Fruit fly (Drosophila melanogaster) whole organism, prepupa: ENCODE measurements around the gene mRpL51.

ENCODE experiments used
- Blimp-1 ChIP-seq: fragments of 200-800 bp; sonication (Bioruptor generic); optimal IDR thresholded peaks from 3 replicates; lab custom pipeline; 2017; ENCODE audit warnings: missing biosample characterization, missing genetic modification characterization, mild to moderate bottlenecking, moderate library complexity, missing genetic modification reagents
- CG10669 ChIP-seq: fragments of 200-800 bp; sonication (Bioruptor generic); optimal IDR thresholded peaks from 3 replicates; lab custom pipeline; 2018; ENCODE audit warnings: missing biosample characterization, mild to moderate bottlenecking, missing genetic modification characterization, moderate library complexity
- CG11294 ChIP-seq: fragments of 200-800 bp; sonication (Bioruptor generic); IDR thresholded peaks from 2 replicates; pipeline ENCODE4 v1.3.6; 2022; ENCODE audit warnings: missing biosample characterization, missing genetic modification characterization
- CG11762 ChIP-seq: fragments of 200-800 bp; sonication (Bioruptor generic); optimal IDR thresholded peaks from 3 replicates; lab custom pipeline; 2016; ENCODE audit warnings: missing biosample characterization, missing genetic modification characterization; ENCODE audit not compliant: insufficient read depth
- CG15336 ChIP-seq: fragments of 200-800 bp; sonication (Bioruptor generic); IDR thresholded peaks from 2 replicates; pipeline ENCODE4 v1.3.6; 2022; ENCODE audit warnings: missing biosample characterization, missing genetic modification characterization
- CG1621 ChIP-seq: fragments of 200-800 bp; sonication (Bioruptor generic); optimal IDR thresholded peaks from 3 replicates; lab custom pipeline; 2018; ENCODE audit warnings: missing biosample characterization, mild to moderate bottlenecking, missing genetic modification characterization
- CG16779 ChIP-seq: fragments of 200-800 bp; sonication (Bioruptor generic); optimal IDR thresholded peaks from 3 replicates; lab custom pipeline; 2017; ENCODE audit warnings: missing biosample characterization, mild to moderate bottlenecking, missing genetic modification characterization
- CG3032 ChIP-seq: fragments of 200-800 bp; optimal IDR thresholded peaks from 2 replicates; lab custom pipeline; 2019; ENCODE audit warnings: missing biosample characterization, mild to moderate bottlenecking, missing genetic modification characterization, moderate library complexity
- CG31627 ChIP-seq: fragments of 200-800 bp; sonication (Bioruptor generic); optimal IDR thresholded peaks from 3 replicates; lab custom pipeline; 2016; ENCODE audit warnings: missing biosample characterization, missing genetic modification characterization
- CG32006 ChIP-seq: fragments of 200-800 bp; sonication (Bioruptor generic); optimal IDR thresholded peaks from 3 replicates; lab custom pipeline; 2017; ENCODE audit warnings: missing biosample characterization, mild to moderate bottlenecking, missing genetic modification characterization
- CG3919 ChIP-seq: fragments of 200-800 bp; sonication (Bioruptor generic); optimal IDR thresholded peaks from 3 replicates; lab custom pipeline; 2016; ENCODE audit warnings: missing biosample characterization, missing genetic modification characterization
- CG4318 ChIP-seq: fragments of 200-800 bp; sonication (Bioruptor generic); optimal IDR thresholded peaks from 3 replicates; lab custom pipeline; 2017; ENCODE audit warnings: missing biosample characterization, mild to moderate bottlenecking, missing genetic modification characterization
- CG6163 ChIP-seq: fragments of 200-800 bp; sonication (Bioruptor generic); IDR thresholded peaks from 3 replicates; pipeline ENCODE4 v1.3.6; 2022; ENCODE audit warnings: missing biosample characterization, missing genetic modification characterization
- CG6276 ChIP-seq: fragments of 200-800 bp; sonication (Bioruptor generic); optimal IDR thresholded peaks from 2 replicates; lab custom pipeline; 2017; ENCODE audit warnings: missing biosample characterization, mild to moderate bottlenecking, missing genetic modification characterization
- CG6792 ChIP-seq: fragments of 200-800 bp; sonication (Bioruptor generic); optimal IDR thresholded peaks from 3 replicates; lab custom pipeline; 2016; ENCODE audit warnings: missing biosample characterization, missing genetic modification characterization
- CG6808 ChIP-seq: fragments of 200-800 bp; sonication (Bioruptor generic); optimal IDR thresholded peaks from 3 replicates; lab custom pipeline; 2017; ENCODE audit warnings: missing biosample characterization, missing genetic modification characterization, mild to moderate bottlenecking, moderate library complexity, missing genetic modification reagents
- CG6854 ChIP-seq: fragments of 200-800 bp; sonication (Bioruptor generic); optimal IDR thresholded peaks from 2 replicates; lab custom pipeline; 2017; ENCODE audit warnings: missing biosample characterization, mild to moderate bottlenecking, missing genetic modification characterization
- CG7368 ChIP-seq: fragments of 200-800 bp; sonication (Bioruptor generic); optimal IDR thresholded peaks from 3 replicates; lab custom pipeline; 2016; ENCODE audit warnings: missing biosample characterization, missing genetic modification characterization
- CG8119 ChIP-seq: fragments of 200-800 bp; sonication (Bioruptor generic); IDR thresholded peaks from 3 replicates; pipeline ENCODE4 v1.3.6; 2022; ENCODE audit warnings: missing biosample characterization, missing genetic modification characterization
- CG9139 ChIP-seq: fragments of 200-800 bp; sonication (Bioruptor generic); optimal IDR thresholded peaks from 3 replicates; lab custom pipeline; 2017; ENCODE audit warnings: missing biosample characterization, mild to moderate bottlenecking, missing genetic modification characterization
- Eip93F ChIP-seq: fragments of 200-800 bp; sonication (Bioruptor generic); optimal IDR thresholded peaks from 2 replicates; lab custom pipeline; 2016; ENCODE audit warnings: missing biosample characterization, mild to moderate bottlenecking, missing genetic modification characterization
- Ets21C ChIP-seq: fragments of 200-800 bp; sonication (Bioruptor generic); optimal IDR thresholded peaks from 3 replicates; lab custom pipeline; 2016; ENCODE audit warnings: missing biosample characterization, missing genetic modification characterization
- Ets96B ChIP-seq: fragments of 200-800 bp; optimal IDR thresholded peaks from 2 replicates; lab custom pipeline; 2019; ENCODE audit warnings: missing biosample characterization, mild to moderate bottlenecking, missing genetic modification characterization, moderate library complexity
- Gug ChIP-seq: fragments of 200-800 bp; sonication (Bioruptor generic); IDR thresholded peaks from 2 replicates; pipeline ENCODE4 v1.3.6; 2022; ENCODE audit warnings: missing biosample characterization, missing genetic modification characterization
- Hr38 ChIP-seq: sonication (Bioruptor generic); optimal IDR thresholded peaks from 2 replicates; lab custom pipeline; 2016; ENCODE audit warnings: missing biosample characterization, missing genetic modification characterization
- Hr39 ChIP-seq: fragments of 200-800 bp; sonication (Bioruptor generic); optimal IDR thresholded peaks from 2 replicates; lab custom pipeline; 2016; ENCODE audit warnings: missing biosample characterization, missing genetic modification characterization
- Hr4 ChIP-seq: fragments of 200-800 bp; sonication (Bioruptor generic); optimal IDR thresholded peaks from 3 replicates; lab custom pipeline; 2016; ENCODE audit warnings: missing biosample characterization, missing genetic modification characterization
- Lpt ChIP-seq: fragments of 200-800 bp; sonication (Bioruptor generic); optimal IDR thresholded peaks from 3 replicates; lab custom pipeline; 2016; ENCODE audit warnings: missing biosample characterization, missing genetic modification characterization
- Met ChIP-seq: fragments of 200-800 bp; sonication (Bioruptor generic); optimal IDR thresholded peaks from 3 replicates; lab custom pipeline; 2016; ENCODE audit warnings: missing biosample characterization, missing genetic modification characterization
- OdsH ChIP-seq: fragments of 200-800 bp; sonication (Bioruptor generic); optimal IDR thresholded peaks from 3 replicates; lab custom pipeline; 2016; ENCODE audit warnings: missing biosample characterization, missing genetic modification characterization
- Smox ChIP-seq: fragments of 200-800 bp; sonication (Bioruptor generic); optimal IDR thresholded peaks from 3 replicates; lab custom pipeline; 2016; ENCODE audit warnings: missing biosample characterization, missing genetic modification characterization
- Sox102F ChIP-seq: fragments of 200-800 bp; sonication (Bioruptor generic); optimal IDR thresholded peaks from 2 replicates; lab custom pipeline; 2016; ENCODE audit warnings: missing biosample characterization, mild to moderate bottlenecking, missing genetic modification characterization
- Sox14 ChIP-seq: fragments of 200-800 bp; sonication (Bioruptor generic); optimal IDR thresholded peaks from 3 replicates; lab custom pipeline; 2016; ENCODE audit warnings: missing biosample characterization, missing genetic modification characterization
- Sox15 ChIP-seq: fragments of 200-800 bp; sonication (Bioruptor generic); optimal IDR thresholded peaks from 3 replicates; lab custom pipeline; 2016; ENCODE audit warnings: missing biosample characterization, missing genetic modification characterization
- achi ChIP-seq: fragments of 200-800 bp; sonication (Bioruptor generic); optimal IDR thresholded peaks from 3 replicates; lab custom pipeline; 2016; ENCODE audit warnings: missing biosample characterization, missing genetic modification characterization
- acj6 ChIP-seq: fragments of 200-800 bp; sonication (Bioruptor generic); optimal IDR thresholded peaks from 3 replicates; lab custom pipeline; 2016; ENCODE audit warnings: missing biosample characterization, missing genetic modification characterization
- cyc ChIP-seq: fragments of 200-800 bp; sonication (Bioruptor generic); optimal IDR thresholded peaks from 3 replicates; lab custom pipeline; 2016; ENCODE audit warnings: missing biosample characterization, missing genetic modification characterization
- dac ChIP-seq: fragments of 200-800 bp; sonication (Bioruptor generic); optimal IDR thresholded peaks from 2 replicates; lab custom pipeline; 2017; ENCODE audit warnings: missing biosample characterization, mild to moderate bottlenecking, missing genetic modification characterization
- dsx ChIP-seq: fragments of 200-800 bp; optimal IDR thresholded peaks from 3 replicates; lab custom pipeline; 2019; ENCODE audit warnings: missing biosample characterization, mild to moderate bottlenecking, missing genetic modification characterization, moderate library complexity; ENCODE audit not compliant: poor library complexity, severe bottlenecking
- eg ChIP-seq: fragments of 200-800 bp; sonication (Bioruptor generic); IDR thresholded peaks from 3 replicates; pipeline ENCODE4 v1.3.6; 2022; ENCODE audit warnings: missing biosample characterization, missing genetic modification characterization
- esn ChIP-seq: fragments of 200-800 bp; sonication (Bioruptor generic); optimal IDR thresholded peaks from 2 replicates; lab custom pipeline; 2016; ENCODE audit warnings: missing biosample characterization, mild to moderate bottlenecking, missing genetic modification characterization, moderate library complexity
- fd59A ChIP-seq: fragments of 200-800 bp; sonication (Bioruptor generic); optimal IDR thresholded peaks from 2 replicates; lab custom pipeline; 2017; ENCODE audit warnings: missing biosample characterization, mild to moderate bottlenecking, missing genetic modification characterization, missing genetic modification reagents
- fkh ChIP-seq: fragments of 200-800 bp; sonication (Bioruptor generic); optimal IDR thresholded peaks from 3 replicates; lab custom pipeline; 2017; ENCODE audit warnings: missing biosample characterization, mild to moderate bottlenecking, missing genetic modification characterization, moderate library complexity
- lz ChIP-seq: fragments of 200-800 bp; sonication (Bioruptor generic); optimal IDR thresholded peaks from 3 replicates; lab custom pipeline; 2016; ENCODE audit warnings: missing biosample characterization, missing genetic modification characterization
- net ChIP-seq: fragments of 200-800 bp; sonication (Bioruptor generic); optimal IDR thresholded peaks from 3 replicates; lab custom pipeline; 2016; ENCODE audit warnings: missing biosample characterization, missing genetic modification characterization
- pdm3 ChIP-seq: fragments of 200-800 bp; sonication (Bioruptor generic); optimal IDR thresholded peaks from 3 replicates; lab custom pipeline; 2016; ENCODE audit warnings: missing biosample characterization, missing genetic modification characterization
- salr ChIP-seq, 2 experiments: fragments of 200-800 bp; sonication (Bioruptor generic); optimal IDR thresholded peaks; 3 replicates each; lab custom pipeline; 2016 to 2018; ENCODE audit warnings: missing biosample characterization in 2 of 2, missing genetic modification characterization in 2 of 2, mild to moderate bottlenecking in 1 of 2
- spab ChIP-seq: fragments of 200-800 bp; sonication (Bioruptor generic); optimal IDR thresholded peaks from 2 replicates; lab custom pipeline; 2017; ENCODE audit warnings: missing biosample characterization, mild to moderate bottlenecking, missing genetic modification characterization, missing genetic modification reagents
- ss ChIP-seq, 2 experiments: fragments of 200-800 bp; sonication (Bioruptor generic); optimal IDR thresholded peaks; 2 replicates in 1 of 2; 3 replicates in 1 of 2; lab custom pipeline; 2017 to 2018; ENCODE audit warnings: mild to moderate bottlenecking in 2 of 2, missing biosample characterization in 2 of 2, missing genetic modification characterization in 2 of 2, moderate library complexity in 1 of 2
- svp ChIP-seq: fragments of 200-800 bp; sonication (Bioruptor generic); peaks from one replicate; lab custom pipeline; 2016; ENCODE audit warnings: missing biosample characterization, missing genetic modification characterization
- topi ChIP-seq: fragments of 200-800 bp; sonication (Bioruptor generic); optimal IDR thresholded peaks from 3 replicates; lab custom pipeline; 2016; ENCODE audit warnings: missing biosample characterization, missing genetic modification characterization

Gene mRpL51

dm6 chr2L:8473448-8473847 lies 43.7 kb downstream of the mRpL51 start:
- peak; percentile 81 to 82 for TF ChIP-seq ss (GFP tag; optimal IDR thresholded peaks at IDR 0.05; lab: Kevin White, UChicago)
- TF ChIP-seq acj6 (GFP tag; lab: Kevin White, UChicago): peak; percentile 59
- TF ChIP-seq svp (GFP tag; lab: Kevin White, UChicago): peak; percentile 94
- TF ChIP-seq Met (GFP tag; lab: Kevin White, UChicago): peak; percentile 85
- TF ChIP-seq CG3032: peak; percentile 81
- peak; percentile 67 for TF ChIP-seq Ets96B (tag; lab: Kevin White, UChicago)
- peak; percentile 63 for TF ChIP-seq dsx
- TF ChIP-seq Eip93F (GFP tag; lab: Kevin White, UChicago): peak; percentile 34
- TF ChIP-seq Gug (GFP tag; lab: Robert Waterston, UW): peak; percentile 40; the same call in 1 of the 2 replicates
- TF ChIP-seq spab (GFP tag; lab: Kevin White, UChicago): peak; percentile 84
- TF ChIP-seq Smox (GFP tag; lab: Kevin White, UChicago): peak; percentile 63
- TF ChIP-seq esn (GFP tag; lab: Kevin White, UChicago): peak; percentile 84
- peak; percentile 73 for TF ChIP-seq pdm3 (GFP tag; lab: Kevin White, UChicago)
- peak; percentile 72 for TF ChIP-seq CG15336 (GFP tag; lab: Robert Waterston, UW)
- TF ChIP-seq Sox102F (GFP tag; lab: Kevin White, UChicago): peak; percentile 78
- no peak for TF ChIP-seq CG4318 (GFP tag; lab: Kevin White, UChicago)
- TF ChIP-seq cyc (GFP tag; lab: Kevin White, UChicago): peak; percentile 74
- peak; percentile 78 for TF ChIP-seq CG6854 (GFP tag; lab: Kevin White, UChicago)
- TF ChIP-seq Hr39 (GFP tag; lab: Kevin White, UChicago): peak; percentile 70
- TF ChIP-seq achi: peak; percentile 68
- peak; percentile 84 for TF ChIP-seq CG10669 (GFP tag; lab: Kevin White, UChicago)
- TF ChIP-seq CG3919 (GFP tag; lab: Kevin White, UChicago): peak; percentile 77
- TF ChIP-seq topi: peak; percentile 73
- peak; percentile 56 for TF ChIP-seq Ets21C
- peak; percentile 66 for TF ChIP-seq OdsH (GFP tag; lab: Kevin White, UChicago)
- TF ChIP-seq CG9139: peak; percentile 27
- peak; percentile 58 for TF ChIP-seq CG32006 (GFP tag; lab: Kevin White, UChicago)
- peak; percentile 41 to 44 for TF ChIP-seq salr (GFP tag; optimal IDR thresholded peaks at IDR 0.05; lab: Kevin White, UChicago)
- TF ChIP-seq Hr4 (GFP tag; lab: Kevin White, UChicago): peak; percentile 51
- TF ChIP-seq CG11294 (GFP tag; lab: Robert Waterston, UW): peak; percentile 31; the same call in 1 of the 2 replicates
- peak; percentile 50 for TF ChIP-seq CG11762 (GFP tag; lab: Kevin White, UChicago)
- TF ChIP-seq eg: peak; percentile 75
- peak; percentile 35 for TF ChIP-seq CG16779 (tag; lab: Kevin White, UChicago)
- peak; percentile 77 for TF ChIP-seq lz
- peak; percentile 69 for TF ChIP-seq Sox15
- peak; percentile 79 for TF ChIP-seq net (GFP tag; lab: Kevin White, UChicago)
- peak; percentile 73 for TF ChIP-seq CG31627 (GFP tag; lab: Kevin White, UChicago)
- TF ChIP-seq CG6163 (GFP tag; lab: Robert Waterston, UW): peak; percentile 75; the same call in 2 of the 3 replicates
- peak; percentile 36 for TF ChIP-seq Lpt (GFP tag; lab: Kevin White, UChicago)
- peak; percentile 58 for TF ChIP-seq CG1621
- TF ChIP-seq fd59A (GFP tag; lab: Kevin White, UChicago): peak; percentile 62
- TF ChIP-seq Hr38 (GFP tag; lab: Kevin White, UChicago): no peak
- TF ChIP-seq Blimp-1: peak; percentile 58
- TF ChIP-seq fkh (GFP tag; lab: Kevin White, UChicago): no peak
- TF ChIP-seq Sox14 (GFP tag; lab: Kevin White, UChicago): peak; percentile 85
- TF ChIP-seq CG6276 (GFP tag; lab: Kevin White, UChicago): peak; percentile 39
- peak; percentile 74 for TF ChIP-seq CG6792 (GFP tag; lab: Kevin White, UChicago)
- peak; percentile 84 for TF ChIP-seq CG6808 (GFP tag; lab: Kevin White, UChicago)
- TF ChIP-seq CG8119 (GFP tag; lab: Robert Waterston, UW): peak; percentile 71; the same call in 2 of the 3 replicates
- peak; percentile 69 for TF ChIP-seq CG7368 (GFP tag; lab: Kevin White, UChicago)
- no peak for TF ChIP-seq dac (GFP tag; lab: Kevin White, UChicago)
